Worm (Caenorhabditis elegans) whole organism, early embryonic: ENCODE data around the gene col-122.

ENCODE experiments used
- B0310.2 ChIP-seq: sonication (generic microtip); optimal IDR thresholded peaks from 2 replicates; lab custom pipeline; 2016; ENCODE audit warnings: mild to moderate bottlenecking, missing genetic modification characterization, missing compliant biosample characterization
- F13C5.2 ChIP-seq: sonication (generic microtip); optimal IDR thresholded peaks from 2 replicates; lab custom pipeline; 2017; ENCODE audit warnings: mild to moderate bottlenecking, missing genetic modification characterization, inconsistent platforms, missing compliant biosample characterization
- aly-1 ChIP-seq: sonication (generic microtip); optimal IDR thresholded peaks from 2 replicates; lab custom pipeline; 2016; ENCODE audit warnings: missing genetic modification characterization, missing compliant biosample characterization
- ama-1 ChIP-seq: fragments of 150-350 bp; optimal IDR thresholded peaks from 2 replicates; lab custom pipeline; 2014
- ceh-13 ChIP-seq: fragments of 200-800 bp; sonication (Bioruptor generic); optimal IDR thresholded peaks from 2 replicates; lab custom pipeline; 2018; ENCODE audit warnings: mild to moderate bottlenecking, missing genetic modification characterization, missing compliant biosample characterization
- ceh-36 ChIP-seq: sonication (generic microtip); optimal IDR thresholded peaks from 2 replicates; lab custom pipeline; 2016; ENCODE audit warnings: missing genetic modification characterization, inconsistent platforms, missing compliant biosample characterization
- ets-7 ChIP-seq: sonication (generic microtip); optimal IDR thresholded peaks from 2 replicates; lab custom pipeline; 2016; ENCODE audit warnings: missing genotype, missing genetic modification characterization, missing compliant biosample characterization
- flt-1 ChIP-seq: fragments of 200-800 bp; sonication (Bioruptor generic); IDR thresholded peaks from 2 replicates; pipeline ENCODE4 v1.3.6; 2022; ENCODE audit warnings: missing genetic modification characterization, missing compliant biosample characterization
- hmbx-1 ChIP-seq: sonication (generic microtip); optimal IDR thresholded peaks from 2 replicates; lab custom pipeline; 2016; ENCODE audit warnings: mild to moderate bottlenecking, missing genetic modification characterization, missing compliant biosample characterization
- hmg-4 ChIP-seq: fragments of 200-800 bp; sonication (Bioruptor generic); optimal IDR thresholded peaks from 2 replicates; lab custom pipeline; 2018; ENCODE audit warnings: mild to moderate bottlenecking, missing genetic modification characterization, missing compliant biosample characterization
- hnd-1 ChIP-seq: sonication (generic microtip); optimal IDR thresholded peaks from 2 replicates; lab custom pipeline; 2016; ENCODE audit warnings: missing genetic modification characterization, missing compliant biosample characterization
- pes-1 ChIP-seq: fragments of 200-800 bp; sonication (Bioruptor generic); IDR thresholded peaks from 2 replicates; pipeline ENCODE4 v1.3.6; 2022; ENCODE audit warnings: missing genetic modification reagents, missing genetic modification characterization, missing compliant biosample characterization
- scrt-1 ChIP-seq: fragments of 200-800 bp; sonication (Bioruptor generic); IDR thresholded peaks from 2 replicates; pipeline ENCODE4 v1.3.6; 2022; ENCODE audit warnings: missing genetic modification characterization, missing compliant biosample characterization
- sea-1 ChIP-seq: fragments of 200-800 bp; sonication (Bioruptor generic); conservative IDR thresholded peaks from 2 replicates; pipeline ENCODE4 v1.3.6; 2022; ENCODE audit warnings: missing genetic modification characterization, missing compliant biosample characterization
- tbx-11 ChIP-seq: fragments of 200-800 bp; sonication (Bioruptor generic); IDR thresholded peaks from 2 replicates; pipeline ENCODE4 v1.3.6; 2022; ENCODE audit warnings: missing genetic modification characterization, missing compliant biosample characterization
- tbx-37 ChIP-seq: fragments of 200-800 bp; sonication (Bioruptor generic); conservative IDR thresholded peaks from 2 replicates; pipeline ENCODE4 v1.3.6; 2022; ENCODE audit warnings: missing genetic modification reagents, missing genetic modification characterization, missing compliant biosample characterization
- tra-4 ChIP-seq: sonication (generic microtip); optimal IDR thresholded peaks from 2 replicates; lab custom pipeline; 2017; ENCODE audit warnings: missing genetic modification characterization, missing compliant biosample characterization

Gene col-122

ce11 chrIV:9537500-9537899, 25.7 kb upstream of the col-122 start:
- TF ChIP-seq ceh-36 (tag; lab: Kevin White, UChicago): no peak
- TF ChIP-seq hmg-4: no peak
- TF ChIP-seq tbx-37 (GFP tag; lab: Robert Waterston, UW): no peak
- TF ChIP-seq ceh-13: no peak
- TF ChIP-seq pes-1 (GFP tag; lab: Robert Waterston, UW): no peak
- no peak for TF ChIP-seq scrt-1 (GFP tag; lab: Robert Waterston, UW)
- TF ChIP-seq hmbx-1 (tag; lab: Kevin White, UChicago): no peak
- TF ChIP-seq ama-1 (lab: Kevin White, UChicago): no peak
- TF ChIP-seq sea-1 (GFP tag; lab: Robert Waterston, UW): no peak
- no peak for TF ChIP-seq F13C5.2 (tag; lab: Kevin White, UChicago)
- no peak for TF ChIP-seq ets-7
- TF ChIP-seq tra-4 (tag; lab: Kevin White, UChicago): no peak
- TF ChIP-seq tbx-11 (GFP tag; lab: Robert Waterston, UW): no peak
- TF ChIP-seq B0310.2 (tag; lab: Kevin White, UChicago): no peak
- TF ChIP-seq flt-1 (GFP tag; lab: Robert Waterston, UW): no peak

- TF ChIP-seq flt-1 (GFP tag; lab: Robert Waterston, UW): no peak
- TF ChIP-seq F13C5.2 (tag; lab: Kevin White, UChicago): no peak
- TF ChIP-seq ama-1 (lab: Kevin White, UChicago): no peak
Measured at ce11 chrIV:9538214-9538613, 25.0 kb upstream of the col-122 start.

ce11 chrIV:9540342-9540856, 22.8 kb upstream of the col-122 start, which contains the start of gene fbl-1:
Gene fbl-1, plus strand, starts transcription at chrIV:9540806.
- TF ChIP-seq flt-1 (GFP tag; lab: Robert Waterston, UW) (no peak), hmg-4 (no peak), ceh-13 (no peak), pes-1 (GFP tag; lab: Robert Waterston, UW) (no peak), B0310.2 (tag; lab: Kevin White, UChicago) (no peak), F13C5.2 (tag; lab: Kevin White, UChicago) (no peak), tbx-37 (GFP tag; lab: Robert Waterston, UW) (no peak), hnd-1 (tag; lab: Kevin White, UChicago) (no peak)

- TF ChIP-seq tbx-37 (GFP tag; lab: Robert Waterston, UW) (no peak), ceh-13 (no peak), hmg-4 (no peak)
Measured at ce11 chrIV:9545986-9546385, 17.2 kb upstream of the col-122 start, which contains the start of gene T05A1.5. Gene T05A1.5, plus strand, starts transcription at chrIV:9546286.

- TF ChIP-seq ets-7: no peak
- TF ChIP-seq ceh-13: no peak
- no peak for TF ChIP-seq ceh-36 (tag; lab: Kevin White, UChicago)
- TF ChIP-seq hmbx-1 (tag; lab: Kevin White, UChicago): no peak
- TF ChIP-seq hmg-4: no peak
- TF ChIP-seq aly-1: peak; percentile 33
Measured at ce11 chrIV:9563529-9564376, 574 bp downstream of the col-122 start.

- TF ChIP-seq B0310.2 (tag; lab: Kevin White, UChicago) (no peak), ceh-13 (no peak), pes-1 (GFP tag; lab: Robert Waterston, UW) (no peak), ets-7 (no peak), flt-1 (GFP tag; lab: Robert Waterston, UW) (no peak), scrt-1 (GFP tag; lab: Robert Waterston, UW) (no peak), tra-4 (tag; lab: Kevin White, UChicago) (no peak), tbx-11 (GFP tag; lab: Robert Waterston, UW) (no peak), tbx-37 (GFP tag; lab: Robert Waterston, UW) (no peak), ama-1 (lab: Kevin White, UChicago) (no peak), hnd-1 (tag; lab: Kevin White, UChicago) (no peak), aly-1 (no peak)
Measured at ce11 chrIV:9566505-9566904, 3.3 kb downstream of the col-122 start, which contains the start of gene lron-14. Gene lron-14, minus strand, starts transcription at chrIV:9566605.

- no peak for TF ChIP-seq hmbx-1 (tag; lab: Kevin White, UChicago)
- TF ChIP-seq ets-7: no peak
- no peak for TF ChIP-seq hmg-4
- no peak for TF ChIP-seq B0310.2 (tag; lab: Kevin White, UChicago)
Measured at ce11 chrIV:9580021-9580420, 16.8 kb downstream of the col-122 start, which contains the start of gene npr-2. Gene npr-2, minus strand, starts transcription at chrIV:9580121.

ce11 chrIV:9584352-9584751, 21.2 kb downstream of the col-122 start:
- no peak for TF ChIP-seq tbx-37 (GFP tag; lab: Robert Waterston, UW)
